Worm (Caenorhabditis elegans) whole organism, L4 larva: ENCODE measurements around the gene ZK632.9.

Experiments used
- T20F7.1 ChIP-seq: fragments of 200-800 bp; sonication (Bioruptor generic); optimal IDR thresholded peaks from 2 replicates; lab custom pipeline; 2018; ENCODE audit warnings: mild to moderate bottlenecking, missing genetic modification characterization, missing compliant biosample characterization
- ZK337.2 ChIP-seq: fragments of 200-800 bp; sonication (Bioruptor generic); IDR thresholded peaks from 2 replicates; pipeline ENCODE4 v1.3.6; 2022; ENCODE audit warnings: missing genetic modification reagents, missing genetic modification characterization, missing compliant biosample characterization
- aha-1 ChIP-seq: fragments of 150-350 bp; peaks from one replicate; lab custom pipeline; 2014; ENCODE audit warnings: missing biosample characterization, missing genetic modification characterization
- attf-4 ChIP-seq: sonication (generic microtip); optimal IDR thresholded peaks from 3 replicates; lab custom pipeline; 2017; ENCODE audit warnings: missing biosample characterization, missing genetic modification characterization
- ceh-20 ChIP-seq: fragments of 200-800 bp; sonication (Bioruptor generic); IDR thresholded peaks from 2 replicates; pipeline ENCODE4 v1.3.6; 2022; ENCODE audit warnings: missing genetic modification reagents, missing genetic modification characterization, missing compliant biosample characterization
- ceh-28 ChIP-seq: fragments of 150-350 bp; optimal IDR thresholded peaks from 2 replicates; lab custom pipeline; 2014; ENCODE audit warnings: missing biosample characterization, missing genetic modification reagents, missing genetic modification characterization
- ceh-82 ChIP-seq: sonication (generic microtip); optimal IDR thresholded peaks from 2 replicates; lab custom pipeline; 2017; ENCODE audit warnings: missing biosample characterization, missing genetic modification characterization
- ces-1 ChIP-seq: fragments of 150-350 bp; sonication (generic microtip); optimal IDR thresholded peaks from 4 replicates; lab custom pipeline; 2014; ENCODE audit warnings: missing biosample characterization, missing genetic modification reagents, missing genetic modification characterization
- cey-2 ChIP-seq: sonication (generic microtip); optimal IDR thresholded peaks from 3 replicates; lab custom pipeline; 2017; ENCODE audit warnings: missing genetic modification characterization, mild to moderate bottlenecking, missing compliant biosample characterization, antibody characterized with exemption, borderline replicate concordance; ENCODE audit not compliant: insufficient read depth
- daf-19 ChIP-seq: fragments of 200-800 bp; sonication (Bioruptor generic); conservative IDR thresholded peaks from 2 replicates; pipeline ENCODE4 v1.3.6; 2022; ENCODE audit warnings: missing genetic modification characterization, missing compliant biosample characterization
- dpl-1 ChIP-seq: fragments of 150-350 bp; optimal IDR thresholded peaks from 2 replicates; lab custom pipeline; 2014; ENCODE audit warnings: missing biosample characterization, missing genetic modification reagents, missing genetic modification characterization
- duxl-1 ChIP-seq: sonication (generic microtip); optimal IDR thresholded peaks from 2 replicates; lab custom pipeline; 2016; ENCODE audit warnings: mild to moderate bottlenecking, missing genetic modification characterization, moderate library complexity, missing compliant biosample characterization; ENCODE audit not compliant: poor library complexity
- dve-1 ChIP-seq: sonication (generic microtip); optimal IDR thresholded peaks from 2 replicates; lab custom pipeline; 2017; ENCODE audit warnings: antibody characterized with exemption, mild to moderate bottlenecking, missing genetic modification characterization, missing compliant biosample characterization; ENCODE audit not compliant: insufficient read depth
- gei-8 ChIP-seq: fragments of 200-800 bp; sonication (Bioruptor generic); optimal IDR thresholded peaks from 2 replicates; lab custom pipeline; 2018; ENCODE audit warnings: mild to moderate bottlenecking, missing genetic modification characterization, missing compliant biosample characterization
- hlh-30 ChIP-seq: sonication (generic microtip); optimal IDR thresholded peaks from 2 replicates; lab custom pipeline; 2017; ENCODE audit warnings: antibody characterized with exemption, mild to moderate bottlenecking, missing genetic modification characterization, missing compliant biosample characterization; ENCODE audit not compliant: insufficient read depth
- jun-1 ChIP-seq: fragments of 150-350 bp; optimal IDR thresholded peaks from 2 replicates; lab custom pipeline; 2014; ENCODE audit warnings: missing biosample characterization, missing genetic modification reagents, missing genetic modification characterization
- lim-7 ChIP-seq: fragments of 200-800 bp; sonication (Bioruptor generic); IDR thresholded peaks from 2 replicates; pipeline ENCODE4 v1.3.6; 2022; ENCODE audit warnings: missing genetic modification characterization, missing compliant biosample characterization
- lin-38 ChIP-seq: fragments of 200-800 bp; sonication (Bioruptor generic); IDR thresholded peaks from 2 replicates; pipeline ENCODE4 v1.3.6; 2022; ENCODE audit warnings: missing genetic modification reagents, missing genetic modification characterization, missing compliant biosample characterization
- lin-39 ChIP-seq: fragments of 150-350 bp; optimal IDR thresholded peaks from 2 replicates; lab custom pipeline; 2014; ENCODE audit warnings: missing biosample characterization, missing genetic modification reagents, missing genetic modification characterization
- lir-3 ChIP-seq: sonication (generic microtip); optimal IDR thresholded peaks from 2 replicates; lab custom pipeline; 2016; ENCODE audit warnings: mild to moderate bottlenecking, missing genetic modification characterization, missing compliant biosample characterization
- mdl-1 ChIP-seq, 2 experiments: fragments of 150-350 bp in 1 of 2; sonication (generic microtip) in 1 of 2; optimal IDR thresholded peaks; 2 replicates each; lab custom pipeline; 2014 to 2017; ENCODE audit warnings: missing biosample characterization in 2 of 2, missing genetic modification characterization in 2 of 2
- mes-2 ChIP-seq: sonication (generic microtip); optimal IDR thresholded peaks from 2 replicates; lab custom pipeline; 2016; ENCODE audit warnings: missing genotype, mild to moderate bottlenecking, missing genetic modification characterization, missing compliant biosample characterization; ENCODE audit not compliant: poor library complexity, severe bottlenecking
- nhr-25 ChIP-seq: sonication (generic microtip); optimal IDR thresholded peaks from 2 replicates; lab custom pipeline; 2017; ENCODE audit warnings: missing genetic modification characterization, mild to moderate bottlenecking, missing compliant biosample characterization, antibody characterized with exemption, moderate library complexity, borderline replicate concordance; ENCODE audit not compliant: insufficient read depth
- nhr-41 ChIP-seq: fragments of 200-800 bp; sonication (Bioruptor generic); IDR thresholded peaks from 2 replicates; pipeline ENCODE4 v1.3.6; 2022; ENCODE audit warnings: missing genetic modification reagents, missing genetic modification characterization, missing compliant biosample characterization
- nhr-42 ChIP-seq: fragments of 200-800 bp; sonication (Bioruptor generic); IDR thresholded peaks from 2 replicates; pipeline ENCODE4 v1.3.6; 2022; ENCODE audit warnings: missing genetic modification characterization, missing compliant biosample characterization
- nhr-48 ChIP-seq: sonication (generic microtip); optimal IDR thresholded peaks from 2 replicates; lab custom pipeline; 2016; ENCODE audit warnings: mild to moderate bottlenecking, missing genetic modification characterization, missing compliant biosample characterization
- nhr-6 ChIP-seq: fragments of 150-350 bp; optimal IDR thresholded peaks from 2 replicates; lab custom pipeline; 2014; ENCODE audit warnings: missing biosample characterization, missing genetic modification characterization
- nhr-77 ChIP-seq: fragments of 150-350 bp; optimal IDR thresholded peaks from 2 replicates; lab custom pipeline; 2014; ENCODE audit warnings: missing biosample characterization, missing genetic modification characterization
- php-3 ChIP-seq: fragments of 200-800 bp; sonication (Bioruptor generic); IDR thresholded peaks from 2 replicates; pipeline ENCODE4 v1.3.6; 2022; ENCODE audit warnings: missing genetic modification reagents, missing genetic modification characterization, missing compliant biosample characterization
- pqm-1 ChIP-seq: sonication (generic microtip); optimal IDR thresholded peaks from 2 replicates; lab custom pipeline; 2017; ENCODE audit warnings: missing biosample characterization, missing genetic modification characterization
- saeg-2 ChIP-seq: fragments of 200-800 bp; sonication (Bioruptor generic); IDR thresholded peaks from 2 replicates; pipeline ENCODE4 v1.3.6; 2022; ENCODE audit warnings: missing genetic modification reagents, missing genetic modification characterization, missing compliant biosample characterization
- sdz-12 ChIP-seq: fragments of 200-800 bp; sonication (Bioruptor generic); optimal IDR thresholded peaks from 2 replicates; lab custom pipeline; 2018; ENCODE audit warnings: mild to moderate bottlenecking, missing genetic modification characterization, missing compliant biosample characterization
- spr-3 ChIP-seq: fragments of 200-800 bp; sonication (Bioruptor generic); optimal IDR thresholded peaks from 2 replicates; lab custom pipeline; 2018; ENCODE audit warnings: mild to moderate bottlenecking, missing genetic modification characterization, missing compliant biosample characterization
- unc-130 ChIP-seq: sonication (generic microtip); optimal IDR thresholded peaks from 2 replicates; lab custom pipeline; 2016; ENCODE audit warnings: missing genetic modification reagents, missing genetic modification characterization, missing compliant biosample characterization
- unc-39 ChIP-seq: sonication (generic microtip); optimal IDR thresholded peaks from 2 replicates; lab custom pipeline; 2017; ENCODE audit warnings: missing biosample characterization, missing genetic modification characterization
- unc-62 ChIP-seq, 3 experiments: fragments of 150-350 bp in 1 of 3; sonication (generic microtip); optimal IDR thresholded peaks in 2 of 3; peaks in 1 of 3; 1 replicate in 1 of 3; 2 replicates in 2 of 3; lab custom pipeline; 2014 to 2017; ENCODE audit warnings: missing biosample characterization in 3 of 3, missing genetic modification characterization in 3 of 3, missing genetic modification reagents in 3 of 3, missing genotype in 1 of 3
- zip-11 ChIP-seq: fragments of 200-800 bp; sonication (Bioruptor generic); IDR thresholded peaks from 2 replicates; pipeline ENCODE4 v1.3.6; 2022; ENCODE audit warnings: missing genetic modification characterization, missing compliant biosample characterization
- ztf-7 ChIP-seq: fragments of 150-350 bp; optimal IDR thresholded peaks from 2 replicates; lab custom pipeline; 2014; ENCODE audit warnings: missing biosample characterization, missing genetic modification characterization

The ZK632.9 gene

ce11 chrIII:9776323-9776722, 48.9 kb downstream of the ZK632.9 start, which contains the start of gene usp-46 (continued):
- TF ChIP-seq T20F7.1 (GFP tag; lab: Kevin White, UChicago) = no peak
- TF ChIP-seq attf-4 (tag; lab: Kevin White, UChicago) = no peak
- no peak for TF ChIP-seq gei-8
- TF ChIP-seq lir-3 (tag; lab: Kevin White, UChicago) = no peak
- no peak for TF ChIP-seq ceh-20 (GFP tag; lab: Robert Waterston, UW)
- no peak for TF ChIP-seq zip-11
- peak; percentile 10 for TF ChIP-seq dve-1 (tag; lab: Kevin White, UChicago)
- no peak for TF ChIP-seq saeg-2 (GFP tag; lab: Robert Waterston, UW)
- peak; percentile 22 for TF ChIP-seq mes-2 (tag; lab: Kevin White, UChicago)
- TF ChIP-seq duxl-1 = no peak
- no peak for TF ChIP-seq daf-19
- TF ChIP-seq unc-39 (tag; lab: Kevin White, UChicago) = no peak
- no peak for TF ChIP-seq unc-62 (GFP tag; optimal IDR thresholded peaks at IDR 0.05 in 1 of 2; lab: Kevin White, UChicago)
- no peak for TF ChIP-seq unc-62 (tag; optimal IDR thresholded peaks at IDR 0.05; lab: Kevin White, UChicago)
- TF ChIP-seq nhr-25 (tag; lab: Kevin White, UChicago) = no peak
- no peak for TF ChIP-seq ztf-7 (tag; lab: Kevin White, UChicago)
- no peak for TF ChIP-seq pqm-1 (tag; lab: Kevin White, UChicago)
- TF ChIP-seq spr-3 (GFP tag; lab: Kevin White, UChicago) = no peak
- TF ChIP-seq hlh-30 (tag; lab: Kevin White, UChicago) = no peak
- no peak for TF ChIP-seq ceh-28
- TF ChIP-seq ZK337.2 (GFP tag; lab: Robert Waterston, UW) = no peak
- no peak for TF ChIP-seq ces-1 (GFP tag; lab: Kevin White, UChicago)
- TF ChIP-seq nhr-42 (GFP tag; lab: Robert Waterston, UW) = no peak
- no peak for TF ChIP-seq lim-7 (GFP tag; lab: Robert Waterston, UW)
- TF ChIP-seq sdz-12 = no peak
- TF ChIP-seq nhr-6 (tag; lab: Kevin White, UChicago) = no peak

- TF ChIP-seq cey-2 (tag; lab: Kevin White, UChicago) (no peak), lin-39 (tag; lab: Kevin White, UChicago) (no peak), mes-2 (tag; lab: Kevin White, UChicago) (peak; percentile 73), nhr-77 (tag; lab: Kevin White, UChicago) (no peak), lin-38 (GFP tag; lab: Robert Waterston, UW) (peak; percentile 82), nhr-41 (GFP tag; lab: Robert Waterston, UW) (no peak), nhr-48 (no peak), mdl-1 (tag; optimal IDR thresholded peaks at IDR 0.05; lab: Kevin White, UChicago) (no peak), aha-1 (tag; lab: Kevin White, UChicago) (peak; percentile 79), php-3 (no peak), dpl-1 (GFP tag; lab: Kevin White, UChicago) (peak; percentile 54), ceh-82 (tag; lab: Kevin White, UChicago) (no peak), jun-1 (tag; lab: Kevin White, UChicago) (no peak), unc-130 (GFP tag; lab: Kevin White, UChicago) (peak; percentile 38)
These were observed 49.3 kb downstream of the ZK632.9 start for ce11 chrIII:9775916-9776315.
